Worm (Caenorhabditis elegans) whole organism, late embryonic: ENCODE measurements around the gene bath-46.

Experiments
- Y22D7AL.16 ChIP-seq: sonication (generic microtip); optimal IDR thresholded peaks from 2 replicates; lab custom pipeline; 2016; ENCODE audit warnings: missing genetic modification characterization, missing compliant biosample characterization
- ceh-45 ChIP-seq: fragments of 200-800 bp; sonication (Bioruptor generic); IDR thresholded peaks from 2 replicates; pipeline ENCODE4 v1.3.6; 2022; ENCODE audit warnings: missing genetic modification reagents, missing genetic modification characterization, missing compliant biosample characterization
- mec-3 ChIP-seq: sonication (generic microtip); optimal IDR thresholded peaks from 2 replicates; lab custom pipeline; 2016; ENCODE audit warnings: borderline replicate concordance, missing genetic modification characterization, missing compliant biosample characterization
- nhr-11 ChIP-seq: fragments of 150-350 bp; optimal IDR thresholded peaks from 2 replicates; lab custom pipeline; 2014; ENCODE audit warnings: missing biosample characterization, missing genetic modification characterization
- pha-4 ChIP-seq: fragments of 150-350 bp; optimal IDR thresholded peaks from 2 replicates; lab custom pipeline; 2018; ENCODE audit warnings: missing biosample characterization, missing genetic modification reagents, missing genetic modification characterization
- pqm-1 ChIP-seq: sonication (generic microtip); optimal IDR thresholded peaks from 2 replicates; lab custom pipeline; 2016; ENCODE audit warnings: missing genetic modification characterization, missing compliant biosample characterization

ce11 chrII:1607575-1607974 is 9.9 kb downstream of the bath-46 start:
- no peak for TF ChIP-seq nhr-11
- no peak for TF ChIP-seq Y22D7AL.16 (tag; lab: Kevin White, UChicago)
- no peak for TF ChIP-seq pha-4 (tag; lab: Kevin White, UChicago)
- no peak for TF ChIP-seq pqm-1 (tag; lab: Kevin White, UChicago)
- no peak for TF ChIP-seq mec-3 (tag; lab: Kevin White, UChicago)
- no peak for TF ChIP-seq ceh-45 (GFP tag; lab: Robert Waterston, UW)
